Fruit fly (Drosophila melanogaster) whole organism: Measurements from ENCODE around the gene CG33969.

Source experiments
- CG8478 ChIP-seq: fragments of >200 bp; optimal IDR thresholded peaks from 2 replicates; lab custom pipeline; 2018; ENCODE audit warnings: inconsistent platforms
- Dll ChIP-seq: fragments of >200 bp; optimal IDR thresholded peaks from 2 replicates; lab custom pipeline; 2017
- EcR ChIP-seq, 2 experiments: fragments of >200 bp; optimal IDR thresholded peaks; 2 replicates each; lab custom pipeline; 2017; ENCODE audit warnings: missing biosample characterization in 2 of 2, missing genetic modification characterization in 2 of 2, missing genetic modification reagents in 2 of 2
- pan ChIP-seq: fragments of >200 bp; optimal IDR thresholded peaks from 2 replicates; lab custom pipeline; 2017
- psq ChIP-seq: fragments of >200 bp; optimal IDR thresholded peaks from 2 replicates; lab custom pipeline; 2017
- usp ChIP-seq: fragments of >200 bp; optimal IDR thresholded peaks from 2 replicates; lab custom pipeline; 2017; ENCODE audit warnings: missing biosample characterization, missing genetic modification characterization, mixed read lengths

Gene CG33969

dm6 chr3L:20393357-20393756 is at the start of gene CG33969:
Gene CG33969 (minus strand): TSS chr3L:20393553.
- TF ChIP-seq CG8478 (lab: Kevin White, UChicago) (no peak), EcR (GFP tag; optimal IDR thresholded peaks at IDR 0.05; lab: Kevin White, UChicago) (no peak), psq (lab: Kevin White, UChicago) (no peak), Dll (lab: Kevin White, UChicago) (no peak), pan (lab: Kevin White, UChicago) (no peak), usp (GFP tag; lab: Kevin White, UChicago) (no peak)

dm6 chr3L:20442674-20443313 is 49.4 kb upstream of the CG33969 start:
- TF ChIP-seq psq (lab: Kevin White, UChicago) (no peak), EcR (GFP tag; optimal IDR thresholded peaks at IDR 0.05; lab: Kevin White, UChicago) (no peak), CG8478 (lab: Kevin White, UChicago) (no peak), Dll (lab: Kevin White, UChicago) (no peak), pan (lab: Kevin White, UChicago) (no peak)

dm6 chr3L:20441632-20442469 is 48.5 kb upstream of the CG33969 start, which contains the start of gene CG5910:
Gene CG5910 (plus strand): TSS chr3L:20442419.
- TF ChIP-seq pan (lab: Kevin White, UChicago) (no peak), usp (GFP tag; lab: Kevin White, UChicago) (no peak), psq (lab: Kevin White, UChicago) (no peak), CG8478 (lab: Kevin White, UChicago) (no peak), EcR (GFP tag; optimal IDR thresholded peaks at IDR 0.05; lab: Kevin White, UChicago) (no peak), Dll (lab: Kevin White, UChicago) (no peak)

dm6 chr3L:20440902-20441429 is 47.6 kb upstream of the CG33969 start:
- TF ChIP-seq EcR (GFP tag; optimal IDR thresholded peaks at IDR 0.05; lab: Kevin White, UChicago) (no peak), usp (GFP tag; lab: Kevin White, UChicago) (no peak), CG8478 (lab: Kevin White, UChicago) (no peak), Dll (lab: Kevin White, UChicago) (no peak), psq (lab: Kevin White, UChicago) (no peak), pan (lab: Kevin White, UChicago) (no peak)

dm6 chr3L:20439772-20440171 is 46.4 kb upstream of the CG33969 start, which contains the start of gene Hpd:
Gene Hpd (minus strand): TSS chr3L:20439872.
- TF ChIP-seq Dll (lab: Kevin White, UChicago) (no peak), psq (lab: Kevin White, UChicago) (no peak), EcR (GFP tag; optimal IDR thresholded peaks at IDR 0.05; lab: Kevin White, UChicago) (no peak), usp (GFP tag; lab: Kevin White, UChicago) (no peak), CG8478 (lab: Kevin White, UChicago) (no peak), pan (lab: Kevin White, UChicago) (no peak)

dm6 chr3L:20436069-20436468 is 42.7 kb upstream of the CG33969 start, which contains the start of the genes mRpL15 and CtIP:
Gene mRpL15 (minus strand): TSS chr3L:20436209.
Gene CtIP (plus strand): TSS chr3L:20436250.
- TF ChIP-seq Dll (lab: Kevin White, UChicago) (no peak), EcR (GFP tag; optimal IDR thresholded peaks at IDR 0.05; lab: Kevin White, UChicago) (no peak), psq (lab: Kevin White, UChicago) (no peak), CG8478 (lab: Kevin White, UChicago) (no peak), pan (lab: Kevin White, UChicago) (no peak), usp (GFP tag; lab: Kevin White, UChicago) (no peak)

dm6 chr3L:20432297-20432696 is 38.9 kb upstream of the CG33969 start, which contains the start of the genes Las and Psn:
Gene Las (minus strand): TSS chr3L:20432361.
Gene Psn (plus strand): TSS chr3L:20432468.
- TF ChIP-seq EcR (GFP tag; optimal IDR thresholded peaks at IDR 0.05; lab: Kevin White, UChicago) (no peak), Dll (lab: Kevin White, UChicago) (no peak), usp (GFP tag; lab: Kevin White, UChicago) (no peak), CG8478 (lab: Kevin White, UChicago) (no peak), psq (lab: Kevin White, UChicago) (no peak), pan (lab: Kevin White, UChicago) (no peak)

dm6 chr3L:20431619-20432018 is 38.3 kb upstream of the CG33969 start:
- no peak for TF ChIP-seq EcR (GFP tag; optimal IDR thresholded peaks at IDR 0.05; lab: Kevin White, UChicago)
- no peak for TF ChIP-seq Dll (lab: Kevin White, UChicago)
- no peak for TF ChIP-seq usp (GFP tag; lab: Kevin White, UChicago)
- TF ChIP-seq psq (lab: Kevin White, UChicago) = no peak
- no peak for TF ChIP-seq pan (lab: Kevin White, UChicago)
- no peak for TF ChIP-seq CG8478 (lab: Kevin White, UChicago)

- no peak for TF ChIP-seq psq (lab: Kevin White, UChicago)
- no peak for TF ChIP-seq pan (lab: Kevin White, UChicago)
- no peak for TF ChIP-seq EcR (GFP tag; optimal IDR thresholded peaks at IDR 0.05; lab: Kevin White, UChicago)
- no peak for TF ChIP-seq usp (GFP tag; lab: Kevin White, UChicago)
- TF ChIP-seq Dll (lab: Kevin White, UChicago) = no peak
- TF ChIP-seq CG8478 (lab: Kevin White, UChicago) = no peak
Observed at dm6 chr3L:20430182-20430581, 36.8 kb upstream of the CG33969 start, which contains the start of gene CG5262. Gene CG5262 (minus strand): TSS chr3L:20430475.

- TF ChIP-seq psq (lab: Kevin White, UChicago) (no peak), EcR (GFP tag; optimal IDR thresholded peaks at IDR 0.05; lab: Kevin White, UChicago) (no peak), usp (GFP tag; lab: Kevin White, UChicago) (no peak), Dll (lab: Kevin White, UChicago) (no peak), CG8478 (lab: Kevin White, UChicago) (no peak)
Observed at dm6 chr3L:20427449-20427848, 34.1 kb upstream of the CG33969 start, which contains the start of gene CG5274. Gene CG5274 (minus strand): TSS chr3L:20427666.
